Fruit fly (Drosophila melanogaster): ENCODE results near the gene f-cup.

DNA sequence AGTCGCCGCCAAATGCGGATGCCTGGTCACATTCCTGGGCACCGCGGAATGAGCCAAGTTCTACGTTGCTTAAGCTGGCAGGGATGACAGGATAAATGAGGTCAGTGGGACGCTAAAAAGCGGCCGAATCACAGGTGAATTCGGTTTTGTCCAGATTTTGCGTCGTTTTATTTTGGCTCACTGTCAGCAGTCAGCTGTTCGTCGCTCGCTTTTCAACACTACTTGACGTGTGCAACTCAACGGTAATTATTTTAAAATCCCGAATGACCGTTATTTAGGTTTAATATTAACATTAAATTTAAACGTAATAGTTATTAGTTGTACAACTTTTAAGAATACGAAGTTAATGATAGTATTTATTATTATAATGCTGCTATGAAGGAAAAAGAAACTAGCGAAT, 1.3 kb downstream of the f-cup start:
- no peak for TF ChIP-seq usp (GFP tag; optimal IDR thresholded peaks at IDR 0.05)
- TF ChIP-seq Myc (optimal IDR thresholded peaks at IDR 0.05): no peak
- TF ChIP-seq h (GFP tag; optimal IDR thresholded peaks at IDR 0.05): no peak
- TF ChIP-seq CG9705 (GFP tag; optimal IDR thresholded peaks at IDR 0.05): no peak
- TF ChIP-seq Hr78 (GFP tag; optimal IDR thresholded peaks at IDR 0.05): no peak
- no peak for TF ChIP-seq psq (GFP tag; optimal IDR thresholded peaks at IDR 0.05)
- no peak for TF ChIP-seq lola (GFP tag; optimal IDR thresholded peaks at IDR 0.05)
- TF ChIP-seq HLH106 (tag; optimal IDR thresholded peaks at IDR 0.05): no peak

All from whole organism, wandering third instar larva.